Fruit fly (Drosophila melanogaster) whole organism, prepupa: ENCODE data around the gene MED14.

Experiments used
- Blimp-1 ChIP-seq: fragments of 200-800 bp; sonication (Bioruptor generic); optimal IDR thresholded peaks from 3 replicates; lab custom pipeline; 2017; ENCODE audit warnings: missing biosample characterization, missing genetic modification characterization, mild to moderate bottlenecking, moderate library complexity, missing genetic modification reagents
- CG10631 ChIP-seq: fragments of 200-800 bp; sonication (Bioruptor generic); optimal IDR thresholded peaks from 2 replicates; lab custom pipeline; 2016; ENCODE audit warnings: missing biosample characterization, missing genetic modification characterization
- CG10669 ChIP-seq: fragments of 200-800 bp; sonication (Bioruptor generic); optimal IDR thresholded peaks from 3 replicates; lab custom pipeline; 2018; ENCODE audit warnings: missing biosample characterization, mild to moderate bottlenecking, missing genetic modification characterization, moderate library complexity
- CG11294 ChIP-seq: fragments of 200-800 bp; sonication (Bioruptor generic); IDR thresholded peaks from 2 replicates; pipeline ENCODE4 v1.3.6; 2022; ENCODE audit warnings: missing biosample characterization, missing genetic modification characterization
- CG11902 ChIP-seq: fragments of 200-800 bp; sonication (Bioruptor generic); optimal IDR thresholded peaks from 3 replicates; lab custom pipeline; 2016; ENCODE audit warnings: missing biosample characterization, missing genetic modification characterization
- CG15336 ChIP-seq: fragments of 200-800 bp; sonication (Bioruptor generic); IDR thresholded peaks from 2 replicates; pipeline ENCODE4 v1.3.6; 2022; ENCODE audit warnings: missing biosample characterization, missing genetic modification characterization
- CG1621 ChIP-seq: fragments of 200-800 bp; sonication (Bioruptor generic); optimal IDR thresholded peaks from 3 replicates; lab custom pipeline; 2018; ENCODE audit warnings: missing biosample characterization, mild to moderate bottlenecking, missing genetic modification characterization
- CG16779 ChIP-seq: fragments of 200-800 bp; sonication (Bioruptor generic); optimal IDR thresholded peaks from 3 replicates; lab custom pipeline; 2017; ENCODE audit warnings: missing biosample characterization, mild to moderate bottlenecking, missing genetic modification characterization
- CG31627 ChIP-seq: fragments of 200-800 bp; sonication (Bioruptor generic); optimal IDR thresholded peaks from 3 replicates; lab custom pipeline; 2016; ENCODE audit warnings: missing biosample characterization, missing genetic modification characterization
- CG34406 ChIP-seq: fragments of 200-800 bp; sonication (Bioruptor generic); optimal IDR thresholded peaks from 3 replicates; lab custom pipeline; 2016; ENCODE audit warnings: missing biosample characterization, missing genetic modification characterization
- CG3919 ChIP-seq: fragments of 200-800 bp; sonication (Bioruptor generic); optimal IDR thresholded peaks from 3 replicates; lab custom pipeline; 2016; ENCODE audit warnings: missing biosample characterization, missing genetic modification characterization
- CG6163 ChIP-seq: fragments of 200-800 bp; sonication (Bioruptor generic); IDR thresholded peaks from 3 replicates; pipeline ENCODE4 v1.3.6; 2022; ENCODE audit warnings: missing biosample characterization, missing genetic modification characterization
- CG6276 ChIP-seq: fragments of 200-800 bp; sonication (Bioruptor generic); optimal IDR thresholded peaks from 2 replicates; lab custom pipeline; 2017; ENCODE audit warnings: missing biosample characterization, mild to moderate bottlenecking, missing genetic modification characterization
- CG6808 ChIP-seq: fragments of 200-800 bp; sonication (Bioruptor generic); optimal IDR thresholded peaks from 3 replicates; lab custom pipeline; 2017; ENCODE audit warnings: missing biosample characterization, missing genetic modification characterization, mild to moderate bottlenecking, moderate library complexity, missing genetic modification reagents
- CG6854 ChIP-seq: fragments of 200-800 bp; sonication (Bioruptor generic); optimal IDR thresholded peaks from 2 replicates; lab custom pipeline; 2017; ENCODE audit warnings: missing biosample characterization, mild to moderate bottlenecking, missing genetic modification characterization
- CG7368 ChIP-seq: fragments of 200-800 bp; sonication (Bioruptor generic); optimal IDR thresholded peaks from 3 replicates; lab custom pipeline; 2016; ENCODE audit warnings: missing biosample characterization, missing genetic modification characterization
- CG8119 ChIP-seq: fragments of 200-800 bp; sonication (Bioruptor generic); IDR thresholded peaks from 3 replicates; pipeline ENCODE4 v1.3.6; 2022; ENCODE audit warnings: missing biosample characterization, missing genetic modification characterization
- CG8632 ChIP-seq: fragments of 200-800 bp; sonication (Bioruptor generic); optimal IDR thresholded peaks from 3 replicates; lab custom pipeline; 2016; ENCODE audit warnings: missing biosample characterization, missing genetic modification characterization
- CG9139 ChIP-seq: fragments of 200-800 bp; sonication (Bioruptor generic); optimal IDR thresholded peaks from 3 replicates; lab custom pipeline; 2017; ENCODE audit warnings: missing biosample characterization, mild to moderate bottlenecking, missing genetic modification characterization
- Eip75B ChIP-seq: fragments of 200-800 bp; sonication (Bioruptor generic); optimal IDR thresholded peaks from 3 replicates; lab custom pipeline; 2016; ENCODE audit warnings: missing biosample characterization, missing genetic modification characterization
- Eip78C ChIP-seq: fragments of 200-800 bp; sonication (Bioruptor generic); peaks from one replicate; lab custom pipeline; 2016; ENCODE audit warnings: missing biosample characterization, missing genetic modification characterization
- Eip93F ChIP-seq: fragments of 200-800 bp; sonication (Bioruptor generic); optimal IDR thresholded peaks from 2 replicates; lab custom pipeline; 2016; ENCODE audit warnings: missing biosample characterization, mild to moderate bottlenecking, missing genetic modification characterization
- Ets21C ChIP-seq: fragments of 200-800 bp; sonication (Bioruptor generic); optimal IDR thresholded peaks from 3 replicates; lab custom pipeline; 2016; ENCODE audit warnings: missing biosample characterization, missing genetic modification characterization
- Ets96B ChIP-seq: fragments of 200-800 bp; optimal IDR thresholded peaks from 2 replicates; lab custom pipeline; 2019; ENCODE audit warnings: missing biosample characterization, mild to moderate bottlenecking, missing genetic modification characterization, moderate library complexity
- Gug ChIP-seq: fragments of 200-800 bp; sonication (Bioruptor generic); IDR thresholded peaks from 2 replicates; pipeline ENCODE4 v1.3.6; 2022; ENCODE audit warnings: missing biosample characterization, missing genetic modification characterization
- Hr38 ChIP-seq: sonication (Bioruptor generic); optimal IDR thresholded peaks from 2 replicates; lab custom pipeline; 2016; ENCODE audit warnings: missing biosample characterization, missing genetic modification characterization
- Hr39 ChIP-seq: fragments of 200-800 bp; sonication (Bioruptor generic); optimal IDR thresholded peaks from 2 replicates; lab custom pipeline; 2016; ENCODE audit warnings: missing biosample characterization, missing genetic modification characterization
- Hr4 ChIP-seq: fragments of 200-800 bp; sonication (Bioruptor generic); optimal IDR thresholded peaks from 3 replicates; lab custom pipeline; 2016; ENCODE audit warnings: missing biosample characterization, missing genetic modification characterization
- Lpt ChIP-seq: fragments of 200-800 bp; sonication (Bioruptor generic); optimal IDR thresholded peaks from 3 replicates; lab custom pipeline; 2016; ENCODE audit warnings: missing biosample characterization, missing genetic modification characterization
- Met ChIP-seq: fragments of 200-800 bp; sonication (Bioruptor generic); optimal IDR thresholded peaks from 3 replicates; lab custom pipeline; 2016; ENCODE audit warnings: missing biosample characterization, missing genetic modification characterization
- OdsH ChIP-seq: fragments of 200-800 bp; sonication (Bioruptor generic); optimal IDR thresholded peaks from 3 replicates; lab custom pipeline; 2016; ENCODE audit warnings: missing biosample characterization, missing genetic modification characterization
- Smox ChIP-seq: fragments of 200-800 bp; sonication (Bioruptor generic); optimal IDR thresholded peaks from 3 replicates; lab custom pipeline; 2016; ENCODE audit warnings: missing biosample characterization, missing genetic modification characterization
- Sox14 ChIP-seq: fragments of 200-800 bp; sonication (Bioruptor generic); optimal IDR thresholded peaks from 3 replicates; lab custom pipeline; 2016; ENCODE audit warnings: missing biosample characterization, missing genetic modification characterization
- acj6 ChIP-seq: fragments of 200-800 bp; sonication (Bioruptor generic); optimal IDR thresholded peaks from 3 replicates; lab custom pipeline; 2016; ENCODE audit warnings: missing biosample characterization, missing genetic modification characterization
- cyc ChIP-seq: fragments of 200-800 bp; sonication (Bioruptor generic); optimal IDR thresholded peaks from 3 replicates; lab custom pipeline; 2016; ENCODE audit warnings: missing biosample characterization, missing genetic modification characterization
- dac ChIP-seq: fragments of 200-800 bp; sonication (Bioruptor generic); optimal IDR thresholded peaks from 2 replicates; lab custom pipeline; 2017; ENCODE audit warnings: missing biosample characterization, mild to moderate bottlenecking, missing genetic modification characterization
- dsx ChIP-seq: fragments of 200-800 bp; optimal IDR thresholded peaks from 3 replicates; lab custom pipeline; 2019; ENCODE audit warnings: missing biosample characterization, mild to moderate bottlenecking, missing genetic modification characterization, moderate library complexity; ENCODE audit not compliant: poor library complexity, severe bottlenecking
- eg ChIP-seq: fragments of 200-800 bp; sonication (Bioruptor generic); IDR thresholded peaks from 3 replicates; pipeline ENCODE4 v1.3.6; 2022; ENCODE audit warnings: missing biosample characterization, missing genetic modification characterization
- esn ChIP-seq: fragments of 200-800 bp; sonication (Bioruptor generic); optimal IDR thresholded peaks from 2 replicates; lab custom pipeline; 2016; ENCODE audit warnings: missing biosample characterization, mild to moderate bottlenecking, missing genetic modification characterization, moderate library complexity
- fd59A ChIP-seq: fragments of 200-800 bp; sonication (Bioruptor generic); optimal IDR thresholded peaks from 2 replicates; lab custom pipeline; 2017; ENCODE audit warnings: missing biosample characterization, mild to moderate bottlenecking, missing genetic modification characterization, missing genetic modification reagents
- fd85E ChIP-seq: fragments of 200-800 bp; sonication (Bioruptor generic); optimal IDR thresholded peaks from 3 replicates; lab custom pipeline; 2016; ENCODE audit warnings: missing biosample characterization, missing genetic modification characterization
- lz ChIP-seq: fragments of 200-800 bp; sonication (Bioruptor generic); optimal IDR thresholded peaks from 3 replicates; lab custom pipeline; 2016; ENCODE audit warnings: missing biosample characterization, missing genetic modification characterization
- pdm3 ChIP-seq: fragments of 200-800 bp; sonication (Bioruptor generic); optimal IDR thresholded peaks from 3 replicates; lab custom pipeline; 2016; ENCODE audit warnings: missing biosample characterization, missing genetic modification characterization
- salr ChIP-seq, 2 experiments: fragments of 200-800 bp; sonication (Bioruptor generic); optimal IDR thresholded peaks; 3 replicates each; lab custom pipeline; 2016 to 2018; ENCODE audit warnings: missing biosample characterization in 2 of 2, missing genetic modification characterization in 2 of 2, mild to moderate bottlenecking in 1 of 2
- ss ChIP-seq, 2 experiments: fragments of 200-800 bp; sonication (Bioruptor generic); optimal IDR thresholded peaks; 2 replicates in 1 of 2; 3 replicates in 1 of 2; lab custom pipeline; 2017 to 2018; ENCODE audit warnings: mild to moderate bottlenecking in 2 of 2, missing biosample characterization in 2 of 2, missing genetic modification characterization in 2 of 2, moderate library complexity in 1 of 2
- svp ChIP-seq: fragments of 200-800 bp; sonication (Bioruptor generic); peaks from one replicate; lab custom pipeline; 2016; ENCODE audit warnings: missing biosample characterization, missing genetic modification characterization
- topi ChIP-seq: fragments of 200-800 bp; sonication (Bioruptor generic); optimal IDR thresholded peaks from 3 replicates; lab custom pipeline; 2016; ENCODE audit warnings: missing biosample characterization, missing genetic modification characterization
- vri ChIP-seq: fragments of 200-800 bp; sonication (Bioruptor generic); optimal IDR thresholded peaks from 3 replicates; lab custom pipeline; 2016; ENCODE audit warnings: missing biosample characterization, mild to moderate bottlenecking, missing genetic modification characterization

The MED14 gene

dm6 chr3L:607551-608314 is 14.7 kb downstream of the MED14 start:
- TF ChIP-seq Eip78C (GFP tag; lab: Kevin White, UChicago): peak; percentile 64
- TF ChIP-seq CG16779 (tag; lab: Kevin White, UChicago): no peak
- 0 out of 2 replicates have a peak, but pooled peaks have one; percentile 9 for TF ChIP-seq CG11294 (GFP tag; lab: Robert Waterston, UW)

- TF ChIP-seq CG8119 (GFP tag; lab: Robert Waterston, UW): peak; percentile 82
- peak; percentile 45 for TF ChIP-seq CG8632 (GFP tag; lab: Kevin White, UChicago)
- TF ChIP-seq CG16779 (tag; lab: Kevin White, UChicago): peak; percentile 44
- TF ChIP-seq topi (GFP tag; lab: Kevin White, UChicago): peak; percentile 92
- peak; percentile 88 for TF ChIP-seq vri
- TF ChIP-seq Met (GFP tag; lab: Kevin White, UChicago): peak; percentile 93
- peak; percentile 93 for TF ChIP-seq esn (GFP tag; lab: Kevin White, UChicago)
- peak; percentile 73 for TF ChIP-seq Eip93F (GFP tag; lab: Kevin White, UChicago)
- peak; percentile 77 for TF ChIP-seq CG10631 (GFP tag; lab: Kevin White, UChicago)
- peak; percentile 80 for TF ChIP-seq pdm3 (GFP tag; lab: Kevin White, UChicago)
- peak; percentile 48 to 70 for TF ChIP-seq ss (GFP tag; optimal IDR thresholded peaks at IDR 0.05; lab: Kevin White, UChicago)
- peak; percentile 66 for TF ChIP-seq CG34406 (GFP tag; lab: Kevin White, UChicago)
- peak; percentile 45 for TF ChIP-seq fd59A (GFP tag; lab: Kevin White, UChicago)
- peak; percentile 88 for TF ChIP-seq CG31627 (GFP tag; lab: Kevin White, UChicago)
- TF ChIP-seq Smox (GFP tag; lab: Kevin White, UChicago): peak; percentile 89
- no peak for TF ChIP-seq CG9139 (GFP tag; lab: Kevin White, UChicago)
- no peak for TF ChIP-seq CG11294 (GFP tag; lab: Robert Waterston, UW)
- TF ChIP-seq Gug (GFP tag; lab: Robert Waterston, UW): peak; percentile 47; the same call in 1 of the 2 replicates
- TF ChIP-seq fd85E (GFP tag; lab: Kevin White, UChicago): peak; percentile 56
- TF ChIP-seq CG3919: peak; percentile 83
- TF ChIP-seq Sox14: peak; percentile 87
- peak; percentile 88 for TF ChIP-seq cyc
- peak; percentile 8 for TF ChIP-seq Lpt (GFP tag; lab: Kevin White, UChicago)
- peak; percentile 33 for TF ChIP-seq CG7368 (GFP tag; lab: Kevin White, UChicago)
- TF ChIP-seq Hr39 (GFP tag; lab: Kevin White, UChicago): peak; percentile 87
- TF ChIP-seq dsx: peak; percentile 59
- TF ChIP-seq acj6 (GFP tag; lab: Kevin White, UChicago): peak; percentile 77
- peak; percentile 55 for TF ChIP-seq eg (GFP tag; lab: Robert Waterston, UW)
- TF ChIP-seq Eip75B (GFP tag; lab: Kevin White, UChicago): peak; percentile 80
- TF ChIP-seq OdsH (GFP tag; lab: Kevin White, UChicago): peak; percentile 83
- TF ChIP-seq Ets21C (GFP tag; lab: Kevin White, UChicago): peak; percentile 81
- TF ChIP-seq CG10669 (GFP tag; lab: Kevin White, UChicago): peak; percentile 64
- TF ChIP-seq CG6808: peak; percentile 82
- TF ChIP-seq svp (GFP tag; lab: Kevin White, UChicago): peak; percentile 95
- TF ChIP-seq salr (GFP tag; optimal IDR thresholded peaks at IDR 0.05; lab: Kevin White, UChicago): peak in 1 of 2 experiments; percentile 74
- peak; percentile 89 for TF ChIP-seq lz (GFP tag; lab: Kevin White, UChicago)
- peak; percentile 82 for TF ChIP-seq CG6854 (GFP tag; lab: Kevin White, UChicago)
- TF ChIP-seq CG6163 (GFP tag; lab: Robert Waterston, UW): peak; percentile 76; the same call in 2 of the 3 replicates
- peak; percentile 95 for TF ChIP-seq Eip78C (GFP tag; lab: Kevin White, UChicago)
- TF ChIP-seq Hr38 (GFP tag; lab: Kevin White, UChicago): no peak
- TF ChIP-seq dac: peak; percentile 70
- TF ChIP-seq CG6276 (GFP tag; lab: Kevin White, UChicago): peak; percentile 78
- TF ChIP-seq CG11902 (GFP tag; lab: Kevin White, UChicago): peak; percentile 68
- TF ChIP-seq CG15336 (GFP tag; lab: Robert Waterston, UW): peak; percentile 85
- no peak for TF ChIP-seq CG1621 (tag; lab: Kevin White, UChicago)
- TF ChIP-seq Blimp-1 (GFP tag; lab: Kevin White, UChicago): peak; percentile 53
- peak; percentile 61 for TF ChIP-seq Ets96B (tag; lab: Kevin White, UChicago)
- peak; percentile 73 for TF ChIP-seq Hr4 (GFP tag; lab: Kevin White, UChicago)
Observed at dm6 chr3L:608362-608761, 15.3 kb downstream of the MED14 start.
